Fruit fly (Drosophila melanogaster): ENCODE measurements around the gene pzg.

The pzg gene

dm6 chr3L:21304400-21304799 lies 18.5 kb downstream of the pzg start, which contains the start of the genes CG11309 and CG7632 (continued):
- TF ChIP-seq fru (optimal IDR thresholded peaks at IDR 0.05) (no peak), CG9727 (GFP tag; optimal IDR thresholded peaks at IDR 0.05) (peak; percentile 100), dimm (GFP tag; IDR thresholded peaks at IDR 0.05) (peak; percentile 93), tll (GFP tag; optimal IDR thresholded peaks at IDR 0.05) (peak in 1 of 2 experiments; percentile 86), ftz-f1 (GFP tag; optimal IDR thresholded peaks at IDR 0.05) (peak; percentile 93), tin (GFP tag; optimal IDR thresholded peaks at IDR 0.05) (peak; percentile 99), CG18476 (GFP tag; optimal IDR thresholded peaks at IDR 0.05) (peak; percentile 98), ase (GFP tag; IDR thresholded peaks at IDR 0.05) (peak; percentile 97), maf-S (GFP tag; optimal IDR thresholded peaks at IDR 0.05) (peak; percentile 97), dpn (GFP tag; optimal IDR thresholded peaks at IDR 0.05) (peak; percentile 98 to 99), Sox100B (GFP tag; optimal IDR thresholded peaks at IDR 0.05) (peak; percentile 99), Dip3 (GFP tag; optimal IDR thresholded peaks at IDR 0.05) (peak; percentile 98), nmo (GFP tag; optimal IDR thresholded peaks at IDR 0.05) (peak; percentile 100), jing (GFP tag; optimal IDR thresholded peaks at IDR 0.05) (peak; percentile 97), CG6683 (GFP tag; optimal IDR thresholded peaks at IDR 0.05) (peak; percentile 99), CG10565 (GFP tag; optimal IDR thresholded peaks at IDR 0.05) (peak; percentile 97), gsb-n (tag; optimal IDR thresholded peaks at IDR 0.05) (peak; percentile 99), CG6175 (GFP tag; IDR thresholded peaks at IDR 0.05) (peak; percentile 93), CG4707 (GFP tag; optimal IDR thresholded peaks at IDR 0.05) (peak; percentile 98), D19A (tag; optimal IDR thresholded peaks at IDR 0.05) (peak; percentile 98), CG2889 (GFP tag; IDR thresholded peaks at IDR 0.05) (peak; percentile 94), inv (GFP tag; IDR thresholded peaks at IDR 0.05; ENCODE audit: partially characterized antibody) (no peak), Sin3A (optimal IDR thresholded peaks at IDR 0.05) (peak; percentile 9), Drgx (GFP tag; IDR thresholded peaks at IDR 0.05) (peak; percentile 99), CG12744 (GFP tag; optimal IDR thresholded peaks at IDR 0.05) (peak; percentile 99), CG10147 (GFP tag; optimal IDR thresholded peaks at IDR 0.05) (peak; percentile 100), CG9797 (GFP tag; optimal IDR thresholded peaks at IDR 0.05) (peak; percentile 74), shn (GFP tag; optimal IDR thresholded peaks at IDR 0.05) (peak; percentile 95), CG1602 (GFP tag; optimal IDR thresholded peaks at IDR 0.05) (peak; percentile 98), HLH3B (GFP tag; IDR thresholded peaks at IDR 0.05) (peak; percentile 98), p53 (GFP tag; optimal IDR thresholded peaks at IDR 0.05) (peak; percentile 95), run (tag; optimal IDR thresholded peaks at IDR 0.05) (peak; percentile 99), fd96Cb (tag; optimal IDR thresholded peaks at IDR 0.05) (peak; percentile 99), hbn (GFP tag; IDR thresholded peaks at IDR 0.05; ENCODE audit: partially characterized antibody) (peak; percentile 36; the same call in 1 of the 2 replicates), CG11504 (tag; optimal IDR thresholded peaks at IDR 0.05) (peak; percentile 98), bigmax (GFP tag; optimal IDR thresholded peaks at IDR 0.05) (peak; percentile 87), crc (GFP tag; optimal IDR thresholded peaks at IDR 0.05) (peak; percentile 98), Hmr (GFP tag; optimal IDR thresholded peaks at IDR 0.05) (peak; percentile 100), CG16815 (GFP tag; optimal IDR thresholded peaks at IDR 0.05) (peak; percentile 92), pan (optimal IDR thresholded peaks at IDR 0.05) (no peak), pan (GFP tag; optimal IDR thresholded peaks at IDR 0.05 in 1 of 2, IDR thresholded peaks at IDR 0.05 in 1 of 2) (peak in 1 of 2 experiments; percentile 99), yki (optimal IDR thresholded peaks at IDR 0.05) (peak; percentile 57), CG13296 (GFP tag; optimal IDR thresholded peaks at IDR 0.05) (peak; percentile 100), Dek (tag; optimal IDR thresholded peaks at IDR 0.05) (peak; percentile 99), CG16813 (GFP tag; IDR thresholded peaks at IDR 0.05; ENCODE audit: partially characterized antibody) (peak; percentile 10; the same call in 1 of the 3 replicates), Sry-β (GFP tag; optimal IDR thresholded peaks at IDR 0.05) (peak; percentile 81), TFAM (GFP tag; optimal IDR thresholded peaks at IDR 0.05) (peak; percentile 96), CG8089 (GFP tag; optimal IDR thresholded peaks at IDR 0.05) (peak; percentile 98), prd (optimal IDR thresholded peaks at IDR 0.05) (no peak), prd (GFP tag; IDR thresholded peaks at IDR 0.05) (peak; percentile 97), CG17385 (GFP tag; optimal IDR thresholded peaks at IDR 0.05) (peak; percentile 99), Kr (GFP tag; optimal IDR thresholded peaks at IDR 0.05) (peak; percentile 90)

All from whole organism, embryonic.